Worm (Caenorhabditis elegans) whole organism, young adult: ENCODE data around the gene srsx-28.

Experiments used
- B0336.3 ChIP-seq: fragments of 200-800 bp; sonication (Bioruptor generic); IDR thresholded peaks from 2 replicates; pipeline ENCODE4 v1.3.6; 2022; ENCODE audit warnings: missing genetic modification characterization, missing compliant biosample characterization
- F39B2.1 ChIP-seq: fragments of 200-800 bp; sonication (Bioruptor generic); IDR thresholded peaks from 2 replicates; pipeline ENCODE4 v1.3.6; 2022; ENCODE audit warnings: missing genetic modification reagents, missing genetic modification characterization, missing compliant biosample characterization
- F55B11.4 ChIP-seq: sonication (generic microtip); optimal IDR thresholded peaks from 2 replicates; lab custom pipeline; 2016; ENCODE audit warnings: missing compliant biosample characterization, missing genetic modification characterization, borderline replicate concordance; ENCODE audit not compliant: insufficient read depth
- K11D2.4 ChIP-seq: fragments of 200-800 bp; sonication (Bioruptor generic); IDR thresholded peaks from 2 replicates; pipeline ENCODE4 v1.3.6; 2022; ENCODE audit warnings: missing genetic modification reagents, missing genetic modification characterization, missing compliant biosample characterization
- K12H6.12 ChIP-seq: fragments of 200-800 bp; sonication (Bioruptor generic); optimal IDR thresholded peaks from 2 replicates; lab custom pipeline; 2018; ENCODE audit warnings: mild to moderate bottlenecking, missing genetic modification characterization, missing compliant biosample characterization
- T26A5.8 ChIP-seq: sonication (generic microtip); optimal IDR thresholded peaks from 2 replicates; lab custom pipeline; 2016; ENCODE audit warnings: missing genetic modification characterization, missing compliant biosample characterization
- Y67H2A.10 ChIP-seq: fragments of 200-800 bp; sonication (Bioruptor generic); conservative IDR thresholded peaks from 2 replicates; pipeline ENCODE4 v1.3.6; 2022; ENCODE audit warnings: missing genetic modification reagents, missing genetic modification characterization, missing compliant biosample characterization
- ZK185.1 ChIP-seq: sonication (generic microtip); optimal IDR thresholded peaks from 2 replicates; lab custom pipeline; 2016; ENCODE audit warnings: mild to moderate bottlenecking, missing genetic modification characterization, missing compliant biosample characterization; ENCODE audit not compliant: poor library complexity, severe bottlenecking
- akir-1 ChIP-seq: fragments of 200-800 bp; sonication (Bioruptor generic); optimal IDR thresholded peaks from 2 replicates; lab custom pipeline; 2018; ENCODE audit warnings: mild to moderate bottlenecking, missing genetic modification characterization, moderate library complexity, missing compliant biosample characterization
- atf-7 ChIP-seq: sonication (generic microtip); optimal IDR thresholded peaks from 2 replicates; lab custom pipeline; 2017; ENCODE audit warnings: mild to moderate bottlenecking, missing genetic modification characterization, missing compliant biosample characterization
- athp-1 ChIP-seq: sonication (generic microtip); optimal IDR thresholded peaks from 2 replicates; lab custom pipeline; 2017; ENCODE audit warnings: mild to moderate bottlenecking, missing genetic modification characterization, missing compliant biosample characterization
- attf-3 ChIP-seq: fragments of 200-800 bp; sonication (Bioruptor generic); conservative IDR thresholded peaks from 2 replicates; pipeline ENCODE4 v1.3.6; 2022; ENCODE audit warnings: missing genetic modification reagents, missing genetic modification characterization, missing compliant biosample characterization
- attf-5 ChIP-seq: fragments of 200-800 bp; sonication (Bioruptor generic); optimal IDR thresholded peaks from 2 replicates; lab custom pipeline; 2018; ENCODE audit warnings: mild to moderate bottlenecking, missing genetic modification characterization, missing compliant biosample characterization
- attf-6 ChIP-seq: fragments of 200-800 bp; sonication (Bioruptor generic); IDR thresholded peaks from 2 replicates; pipeline ENCODE4 v1.3.6; 2022; ENCODE audit warnings: missing genetic modification reagents, missing genetic modification characterization, missing compliant biosample characterization
- cebp-1 ChIP-seq, 2 experiments: fragments of 200-800 bp in 1 of 2; sonication (Bioruptor generic) in 1 of 2; sonication (generic microtip) in 1 of 2; IDR thresholded peaks in 1 of 2; optimal IDR thresholded peaks in 1 of 2; 2 replicates each; pipeline versions ENCODE4 v1.3.6 to Lab custom; 2017 to 2022; ENCODE audit warnings: missing compliant biosample characterization in 2 of 2, missing genetic modification characterization in 2 of 2, mild to moderate bottlenecking in 1 of 2, missing genetic modification reagents in 1 of 2, moderate library complexity in 1 of 2
- ceh-100 ChIP-seq: fragments of 200-800 bp; sonication (Bioruptor generic); IDR thresholded peaks from 2 replicates; pipeline ENCODE4 v1.3.6; 2022; ENCODE audit warnings: missing genetic modification reagents, missing genetic modification characterization, missing compliant biosample characterization
- ceh-27 ChIP-seq: fragments of 200-800 bp; sonication (Bioruptor generic); optimal IDR thresholded peaks from 2 replicates; lab custom pipeline; 2018; ENCODE audit warnings: mild to moderate bottlenecking, missing genetic modification characterization, moderate library complexity, missing compliant biosample characterization
- ceh-40 ChIP-seq: fragments of 200-800 bp; sonication (Bioruptor generic); IDR thresholded peaks from 2 replicates; pipeline ENCODE4 v1.3.6; 2022; ENCODE audit warnings: missing genetic modification characterization, missing compliant biosample characterization
- dox-1 ChIP-seq: fragments of 200-800 bp; sonication (Bioruptor generic); IDR thresholded peaks from 2 replicates; pipeline ENCODE4 v1.3.6; 2022; ENCODE audit warnings: missing genetic modification reagents, missing genetic modification characterization, missing compliant biosample characterization
- efl-1 ChIP-seq: fragments of 150-350 bp; optimal IDR thresholded peaks from 2 replicates; lab custom pipeline; 2014; ENCODE audit warnings: missing biosample characterization, missing genetic modification reagents, missing genetic modification characterization
- gei-17 ChIP-seq: fragments of 200-800 bp; sonication (Bioruptor generic); optimal IDR thresholded peaks from 2 replicates; lab custom pipeline; 2018; ENCODE audit warnings: mild to moderate bottlenecking, missing genetic modification characterization, missing compliant biosample characterization
- hmg-1.2 ChIP-seq: fragments of 200-800 bp; sonication (Bioruptor generic); IDR thresholded peaks from 2 replicates; pipeline ENCODE4 v1.3.6; 2022; ENCODE audit warnings: missing genetic modification reagents, missing genetic modification characterization, missing compliant biosample characterization
- hrde-1 ChIP-seq: sonication (generic microtip); optimal IDR thresholded peaks from 2 replicates; lab custom pipeline; 2016; ENCODE audit warnings: missing genetic modification characterization, mild to moderate bottlenecking, missing compliant biosample characterization, moderate library complexity, missing genotype, missing genetic modification reagents, borderline replicate concordance
- hsf-1 ChIP-seq: fragments of 200-800 bp; sonication (Bioruptor generic); IDR thresholded peaks from 2 replicates; pipeline ENCODE4 v1.3.6; 2022; ENCODE audit warnings: missing genetic modification reagents, missing genetic modification characterization, missing compliant biosample characterization
- lag-1 ChIP-seq: fragments of 200-800 bp; sonication (Bioruptor generic); IDR thresholded peaks from 2 replicates; pipeline ENCODE4 v1.3.6; 2022; ENCODE audit warnings: missing genetic modification reagents, missing genetic modification characterization, missing compliant biosample characterization
- let-607 ChIP-seq, 2 experiments: fragments of 200-800 bp in 1 of 2; sonication (Bioruptor generic) in 1 of 2; sonication (generic microtip) in 1 of 2; optimal IDR thresholded peaks; 2 replicates each; lab custom pipeline; 2016 to 2018; ENCODE audit warnings: mild to moderate bottlenecking in 2 of 2, missing compliant biosample characterization in 2 of 2, missing genetic modification characterization in 2 of 2, moderate library complexity in 2 of 2, missing genotype in 1 of 2
- lin-26 ChIP-seq: fragments of 200-800 bp; sonication (Bioruptor generic); IDR thresholded peaks from 2 replicates; pipeline ENCODE4 v1.3.6; 2022; ENCODE audit warnings: missing genetic modification reagents, missing genetic modification characterization, missing compliant biosample characterization
- lin-40 ChIP-seq: sonication (generic microtip); optimal IDR thresholded peaks from 2 replicates; lab custom pipeline; 2016; ENCODE audit warnings: missing genetic modification characterization, mild to moderate bottlenecking, missing compliant biosample characterization, missing genotype, missing genetic modification reagents
- madf-10 ChIP-seq: sonication (generic microtip); optimal IDR thresholded peaks from 2 replicates; lab custom pipeline; 2016; ENCODE audit warnings: mild to moderate bottlenecking, missing genetic modification characterization, missing compliant biosample characterization
- madf-3 ChIP-seq: fragments of 200-800 bp; sonication (Bioruptor generic); IDR thresholded peaks from 2 replicates; pipeline ENCODE4 v1.3.6; 2022; ENCODE audit warnings: missing genetic modification reagents, missing genetic modification characterization, missing compliant biosample characterization
- mcd-1 ChIP-seq: fragments of 200-800 bp; sonication (Bioruptor generic); IDR thresholded peaks from 2 replicates; pipeline ENCODE4 v1.3.6; 2022; ENCODE audit warnings: missing genetic modification reagents, missing genetic modification characterization, missing compliant biosample characterization
- nhr-27 ChIP-seq: fragments of 200-800 bp; sonication (Bioruptor generic); optimal IDR thresholded peaks from 2 replicates; lab custom pipeline; 2018; ENCODE audit warnings: mild to moderate bottlenecking, missing genetic modification characterization, moderate library complexity, missing compliant biosample characterization
- nhr-80 ChIP-seq: sonication (generic microtip); optimal IDR thresholded peaks from 2 replicates; lab custom pipeline; 2016; ENCODE audit warnings: missing genetic modification characterization, missing compliant biosample characterization
- pbrm-1 ChIP-seq: fragments of 200-800 bp; sonication (Bioruptor generic); IDR thresholded peaks from 2 replicates; pipeline ENCODE4 v1.3.6; 2022; ENCODE audit warnings: missing genetic modification reagents, missing genetic modification characterization, missing compliant biosample characterization
- rpc-1 ChIP-seq, 2 experiments: fragments of 150-350 bp in 1 of 2; sonication (generic microtip) in 1 of 2; optimal IDR thresholded peaks; 2 replicates each; lab custom pipeline; 2014 to 2018; ENCODE audit warnings: missing biosample characterization in 1 of 2, missing genetic modification characterization in 1 of 2, missing genetic modification reagents in 1 of 2, missing genotype in 1 of 2
- sea-2 ChIP-seq: fragments of 200-800 bp; sonication (Bioruptor generic); IDR thresholded peaks from 2 replicates; pipeline ENCODE4 v1.3.6; 2022; ENCODE audit warnings: missing genetic modification characterization, missing compliant biosample characterization
- snpc-4 ChIP-seq, 5 experiments: fragments of 150-350 bp in 1 of 5; sonication (generic microtip) in 4 of 5; optimal IDR thresholded peaks; 2 replicates each; lab custom pipeline; 2014 to 2018; ENCODE audit warnings: missing genetic modification characterization in 5 of 5, missing biosample characterization in 3 of 5, antibody characterized with exemption in 2 of 5, mild to moderate bottlenecking in 2 of 5, missing compliant biosample characterization in 2 of 5, missing genotype in 2 of 5, moderate library complexity in 2 of 5, missing genetic modification reagents in 1 of 5
- tbx-9 ChIP-seq: sonication (generic microtip); optimal IDR thresholded peaks from 2 replicates; lab custom pipeline; 2016; ENCODE audit warnings: borderline replicate concordance, missing genetic modification characterization, inconsistent platforms, missing compliant biosample characterization
- xnd-1 ChIP-seq: sonication (generic microtip); optimal IDR thresholded peaks from 2 replicates; lab custom pipeline; 2016; ENCODE audit warnings: missing genotype, missing genetic modification reagents, missing genetic modification characterization, missing compliant biosample characterization
- ztf-18 ChIP-seq: sonication (generic microtip); optimal IDR thresholded peaks from 2 replicates; lab custom pipeline; 2016; ENCODE audit warnings: missing genotype, mild to moderate bottlenecking, missing genetic modification characterization, missing compliant biosample characterization

srsx-28 gene

DNA sequence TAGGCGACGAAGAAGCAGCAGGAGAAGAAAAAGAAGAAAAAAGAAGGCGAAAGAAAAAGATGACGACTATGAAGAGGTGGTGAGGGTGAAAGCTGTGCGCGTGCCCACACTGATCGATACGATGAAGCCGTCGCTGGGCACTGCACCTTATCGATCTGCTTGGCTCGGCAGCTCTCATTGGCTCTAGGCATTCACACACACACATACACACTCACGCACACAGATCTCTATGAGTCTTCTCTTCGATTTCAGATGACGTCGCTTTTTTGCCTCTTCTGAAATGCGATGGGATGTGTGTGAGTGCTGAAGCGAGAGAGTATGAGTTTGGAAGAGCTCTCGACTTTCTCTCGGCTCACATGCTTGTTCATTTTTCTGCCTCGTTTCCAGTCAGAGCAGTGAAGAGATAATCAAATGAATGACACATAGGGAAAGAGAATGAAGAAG lies 22.3 kb downstream of the srsx-28 start (continued):
- no peak; the same call in 1 of the 2 replicates for TF ChIP-seq K11D2.4 (GFP tag; lab: Robert Waterston, UW)
- peak; percentile 85 for TF ChIP-seq atf-7 (tag; lab: Kevin White, UChicago)
- TF ChIP-seq, all 124 proteins: peak for 18

DNA sequence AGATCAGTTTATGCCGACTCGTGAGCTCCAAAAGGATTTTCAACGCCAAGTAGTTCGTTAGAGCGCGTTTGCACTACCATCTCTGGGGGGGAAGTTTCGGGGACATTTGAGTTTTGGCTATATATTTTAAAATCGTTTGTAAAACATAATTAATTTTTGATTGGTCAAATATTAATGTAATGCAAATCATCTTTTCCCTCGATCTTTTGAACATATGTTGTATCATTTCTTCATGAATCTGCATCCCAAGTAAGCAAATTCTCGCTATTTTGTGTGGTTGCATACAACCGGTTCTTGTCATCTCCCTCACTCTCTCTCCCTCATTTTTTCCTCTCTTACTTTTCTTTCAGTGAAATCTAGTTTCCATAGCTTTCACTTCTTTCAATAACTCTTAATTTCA lies 25.8 kb downstream of the srsx-28 start:
- no peak for TF ChIP-seq attf-6 (GFP tag; lab: Robert Waterston, UW)
- TF ChIP-seq mcd-1 (GFP tag; lab: Robert Waterston, UW), result peak; percentile 91
- no peak for TF ChIP-seq ceh-40
- peak; percentile 58; the same call in 1 of the 2 replicates for TF ChIP-seq dox-1 (GFP tag; lab: Robert Waterston, UW)
- TF ChIP-seq K12H6.12, result peak; percentile 43
- no peak for TF ChIP-seq cebp-1 (GFP tag; IDR thresholded peaks at IDR 0.05; lab: Robert Waterston, UW)
- peak; percentile 32 for TF ChIP-seq cebp-1 (tag; optimal IDR thresholded peaks at IDR 0.05; lab: Kevin White, UChicago)
- TF ChIP-seq attf-3 (GFP tag; lab: Robert Waterston, UW), result 0 out of 2 replicates have a peak, but pooled peaks have one; percentile 18
- TF ChIP-seq madf-10 (tag; lab: Kevin White, UChicago), result no peak
- TF ChIP-seq snpc-4 (GFP tag; optimal IDR thresholded peaks at IDR 0.05; lab: Kevin White, UChicago), result no peak
- peak in 2 of 4 experiments; percentile 14 to 23 for TF ChIP-seq snpc-4 (tag; optimal IDR thresholded peaks at IDR 0.05; lab: Kevin White, UChicago)
- TF ChIP-seq attf-5 (GFP tag; lab: Kevin White, UChicago), result peak; percentile 44
- peak; percentile 56 for TF ChIP-seq ceh-27 (GFP tag; lab: Kevin White, UChicago)
- TF ChIP-seq let-607 (tag; optimal IDR thresholded peaks at IDR 0.05; lab: Kevin White, UChicago), result peak in 1 of 2 experiments; percentile 6
- TF ChIP-seq hmg-1.2, result peak; percentile 10; the same call in 1 of the 2 replicates
- peak; percentile 91 for TF ChIP-seq ceh-100 (GFP tag; lab: Robert Waterston, UW)
- peak; percentile 16 for TF ChIP-seq nhr-80 (tag; lab: Kevin White, UChicago)
- TF ChIP-seq lag-1 (GFP tag; lab: Robert Waterston, UW), result no peak
- peak; percentile 31 for TF ChIP-seq lin-40
- TF ChIP-seq gei-17 (GFP tag; lab: Kevin White, UChicago), result no peak
- peak; percentile 30 for TF ChIP-seq ztf-18 (tag; lab: Kevin White, UChicago)
- no peak for TF ChIP-seq B0336.3 (GFP tag; lab: Robert Waterston, UW)
- TF ChIP-seq xnd-1 (tag; lab: Kevin White, UChicago), result no peak
- TF ChIP-seq F55B11.4, result no peak
- TF ChIP-seq Y67H2A.10, result no peak
- peak; percentile 2 for TF ChIP-seq ZK185.1 (tag; lab: Kevin White, UChicago)

DNA sequence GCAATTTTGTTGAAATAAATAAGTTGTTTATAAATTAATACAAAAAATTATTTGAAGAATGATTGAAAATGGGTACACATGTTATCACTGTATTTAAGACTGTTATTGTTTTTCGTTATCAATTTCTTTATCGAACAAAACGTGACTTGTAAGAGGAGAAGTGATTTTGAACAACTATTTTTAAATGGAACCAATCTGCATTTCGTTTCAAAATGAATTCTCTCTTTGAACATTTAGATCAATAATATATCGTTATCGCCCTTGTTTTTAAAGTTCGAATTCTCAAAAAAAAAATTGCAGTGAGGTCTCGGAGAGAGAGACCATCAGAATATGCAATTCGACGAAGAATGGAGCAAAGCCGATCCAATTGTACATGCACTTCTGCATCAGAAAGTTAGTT lies 26.9 kb downstream of the srsx-28 start, which contains the start of gene cul-5:
TSS of gene cul-5 (plus strand) at position 301 of the 400 bp plus-strand sequence.
- TF ChIP-seq lag-1 (GFP tag; lab: Robert Waterston, UW) (no peak), sea-2 (GFP tag; lab: Robert Waterston, UW) (no peak), lin-26 (no peak), pbrm-1 (GFP tag; lab: Robert Waterston, UW) (no peak), F55B11.4 (no peak), rpc-1 (optimal IDR thresholded peaks at IDR 0.05; lab: Kevin White, UChicago) (no peak), rpc-1 (tag; optimal IDR thresholded peaks at IDR 0.05; lab: Kevin White, UChicago) (no peak)

DNA sequence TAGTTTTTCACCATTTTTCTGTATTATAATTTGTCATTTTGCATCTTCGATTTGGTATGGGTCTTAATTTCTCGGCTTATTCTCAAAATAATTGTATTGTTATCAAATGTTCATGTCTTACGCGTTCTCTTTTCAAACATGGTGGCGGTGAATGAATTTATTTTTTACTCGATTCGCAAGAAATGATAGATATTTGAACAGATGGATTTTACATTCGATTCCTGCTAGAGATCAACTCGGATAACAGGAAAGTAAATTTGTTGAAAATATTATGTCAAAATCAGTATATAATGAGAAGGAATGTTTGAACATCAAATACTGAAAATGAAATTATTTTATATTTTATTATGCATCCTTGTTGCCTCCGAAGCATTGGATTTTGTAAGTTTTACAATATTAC lies 30.6 kb downstream of the srsx-28 start, which contains the start of gene ZK856.4:
TSS of gene ZK856.4 (plus strand) at position 301 of the 400 bp plus-strand sequence.
- TF ChIP-seq hsf-1 (GFP tag; lab: Robert Waterston, UW) (no peak), T26A5.8 (tag; lab: Kevin White, UChicago) (no peak), madf-3 (GFP tag; lab: Robert Waterston, UW) (no peak), lin-40 (no peak), hrde-1 (tag; lab: Kevin White, UChicago) (no peak), nhr-27 (tag; lab: Kevin White, UChicago) (no peak), athp-1 (tag; lab: Kevin White, UChicago) (no peak), efl-1 (GFP tag; lab: Kevin White, UChicago) (no peak), akir-1 (no peak), tbx-9 (tag; lab: Kevin White, UChicago) (no peak), K12H6.12 (no peak), F39B2.1 (GFP tag; lab: Robert Waterston, UW) (no peak)
